Worm (Caenorhabditis elegans): ENCODE data around the gene aly-1.

ce11 chrIV:9146819-9147518 is 38.2 kb downstream of the aly-1 start, which contains the start of the genes rpb-12 and aly-2:
- no peak for TF ChIP-seq ceh-16 (tag; optimal IDR thresholded peaks at IDR 0.05)
- TF ChIP-seq elt-1 (tag; optimal IDR thresholded peaks at IDR 0.05): no peak
- no peak for TF ChIP-seq nhr-28 (tag; optimal IDR thresholded peaks at IDR 0.05)
- no peak for TF ChIP-seq ztf-11 (tag; optimal IDR thresholded peaks at IDR 0.05)
- TF ChIP-seq nhr-77 (tag; optimal IDR thresholded peaks at IDR 0.05): no peak
- TF ChIP-seq skn-1 (tag; optimal IDR thresholded peaks at IDR 0.05): no peak
- no peak for TF ChIP-seq unc-62 (GFP tag; optimal IDR thresholded peaks at IDR 0.05)
- TF ChIP-seq fkh-10 (GFP tag; optimal IDR thresholded peaks at IDR 0.05): no peak
- TF ChIP-seq ceh-82 (tag; optimal IDR thresholded peaks at IDR 0.05): no peak
